Worm (Caenorhabditis elegans) whole organism, young adult: ENCODE data around the gene casy-1.

Experiments
- B0019.2 ChIP-seq: fragments of 200-800 bp; sonication (Bioruptor generic); conservative IDR thresholded peaks from 2 replicates; pipeline ENCODE4 v1.3.6; 2022; ENCODE audit warnings: missing genetic modification reagents, missing genetic modification characterization, missing compliant biosample characterization
- B0035.1 ChIP-seq: sonication (generic microtip); optimal IDR thresholded peaks from 2 replicates; lab custom pipeline; 2016; ENCODE audit warnings: missing genetic modification characterization, mild to moderate bottlenecking, missing compliant biosample characterization, missing genotype, missing genetic modification reagents
- akir-1 ChIP-seq: fragments of 200-800 bp; sonication (Bioruptor generic); optimal IDR thresholded peaks from 2 replicates; lab custom pipeline; 2018; ENCODE audit warnings: mild to moderate bottlenecking, missing genetic modification characterization, moderate library complexity, missing compliant biosample characterization
- cebp-1 ChIP-seq, 2 experiments: fragments of 200-800 bp in 1 of 2; sonication (Bioruptor generic) in 1 of 2; sonication (generic microtip) in 1 of 2; IDR thresholded peaks in 1 of 2; optimal IDR thresholded peaks in 1 of 2; 2 replicates each; pipeline versions ENCODE4 v1.3.6 to Lab custom; 2017 to 2022; ENCODE audit warnings: missing compliant biosample characterization in 2 of 2, missing genetic modification characterization in 2 of 2, mild to moderate bottlenecking in 1 of 2, missing genetic modification reagents in 1 of 2, moderate library complexity in 1 of 2
- efl-1 ChIP-seq: fragments of 150-350 bp; optimal IDR thresholded peaks from 2 replicates; lab custom pipeline; 2014; ENCODE audit warnings: missing biosample characterization, missing genetic modification reagents, missing genetic modification characterization
- fkh-3 ChIP-seq: sonication (generic microtip); optimal IDR thresholded peaks from 2 replicates; lab custom pipeline; 2016; ENCODE audit warnings: mild to moderate bottlenecking, missing genetic modification characterization, missing compliant biosample characterization
- lag-1 ChIP-seq: fragments of 200-800 bp; sonication (Bioruptor generic); IDR thresholded peaks from 2 replicates; pipeline ENCODE4 v1.3.6; 2022; ENCODE audit warnings: missing genetic modification reagents, missing genetic modification characterization, missing compliant biosample characterization
- rec-8 ChIP-seq, 2 experiments: sonication (generic microtip); optimal IDR thresholded peaks; 2 replicates each; lab custom pipeline; 2016; ENCODE audit warnings: mild to moderate bottlenecking in 2 of 2, missing genetic modification characterization in 2 of 2, missing genetic modification reagents in 2 of 2, missing genotype in 2 of 2, missing biosample characterization in 1 of 2, missing compliant biosample characterization in 1 of 2, moderate library complexity in 1 of 2
- sdz-38 ChIP-seq: sonication (generic microtip); optimal IDR thresholded peaks from 2 replicates; lab custom pipeline; 2016; ENCODE audit warnings: missing genotype, missing genetic modification characterization, missing compliant biosample characterization
- snpc-4 ChIP-seq, 5 experiments: fragments of 150-350 bp in 1 of 5; sonication (generic microtip) in 4 of 5; optimal IDR thresholded peaks; 2 replicates each; lab custom pipeline; 2014 to 2018; ENCODE audit warnings: missing genetic modification characterization in 5 of 5, missing biosample characterization in 3 of 5, antibody characterized with exemption in 2 of 5, mild to moderate bottlenecking in 2 of 5, missing compliant biosample characterization in 2 of 5, missing genotype in 2 of 5, moderate library complexity in 2 of 5, missing genetic modification reagents in 1 of 5
- ztf-18 ChIP-seq: sonication (generic microtip); optimal IDR thresholded peaks from 2 replicates; lab custom pipeline; 2016; ENCODE audit warnings: missing genotype, mild to moderate bottlenecking, missing genetic modification characterization, missing compliant biosample characterization
- ztf-25 ChIP-seq: fragments of 200-800 bp; sonication (Bioruptor generic); IDR thresholded peaks from 2 replicates; pipeline ENCODE4 v1.3.6; 2022; ENCODE audit warnings: missing genetic modification reagents, missing genetic modification characterization, missing compliant biosample characterization

- TF ChIP-seq rec-8 (tag; optimal IDR thresholded peaks at IDR 0.05; lab: Kevin White, UChicago): no peak
- no peak for TF ChIP-seq sdz-38
- no peak for TF ChIP-seq snpc-4 (GFP tag; optimal IDR thresholded peaks at IDR 0.05; lab: Kevin White, UChicago)
- TF ChIP-seq snpc-4 (tag; optimal IDR thresholded peaks at IDR 0.05; lab: Kevin White, UChicago): no peak
- TF ChIP-seq fkh-3: no peak
- TF ChIP-seq B0019.2 (GFP tag; lab: Robert Waterston, UW): no peak
- no peak for TF ChIP-seq cebp-1 (GFP tag; IDR thresholded peaks at IDR 0.05; lab: Robert Waterston, UW)
- no peak for TF ChIP-seq cebp-1 (tag; optimal IDR thresholded peaks at IDR 0.05; lab: Kevin White, UChicago)
- TF ChIP-seq ztf-25 (GFP tag; lab: Robert Waterston, UW): no peak
- no peak for TF ChIP-seq ztf-18
- TF ChIP-seq lag-1 (GFP tag; lab: Robert Waterston, UW): no peak
- TF ChIP-seq B0035.1: no peak
- no peak for TF ChIP-seq efl-1 (GFP tag; lab: Kevin White, UChicago)
- no peak for TF ChIP-seq akir-1 (GFP tag; lab: Kevin White, UChicago)
Observed at ce11 chrII:5957803-5958367, 1.4 kb upstream of the casy-1 start.
